Worm (Caenorhabditis elegans) whole organism, young adult: ENCODE data around the gene ZK632.2.

ENCODE experiments used
- ceh-100 ChIP-seq: fragments of 200-800 bp; sonication (Bioruptor generic); IDR thresholded peaks from 2 replicates; pipeline ENCODE4 v1.3.6; 2022; ENCODE audit warnings: missing genetic modification reagents, missing genetic modification characterization, missing compliant biosample characterization
- nfyb-1 ChIP-seq: fragments of 200-800 bp; sonication (Bioruptor generic); IDR thresholded peaks from 2 replicates; pipeline ENCODE4 v1.3.6; 2022; ENCODE audit warnings: missing genetic modification reagents, missing genetic modification characterization, missing compliant biosample characterization
- pha-4 ChIP-seq: fragments of 150-350 bp; sonication (generic microtip); optimal IDR thresholded peaks from 2 replicates; lab custom pipeline; 2014; ENCODE audit warnings: missing biosample characterization, missing genetic modification reagents, missing genetic modification characterization

ce11 chrIII:9850877-9851276 lies 52.0 kb downstream of the ZK632.2 start:
- TF ChIP-seq nfyb-1 (GFP tag; lab: Robert Waterston, UW), result no peak
- TF ChIP-seq pha-4 (tag; lab: Kevin White, UChicago), result no peak
- no peak for TF ChIP-seq ceh-100 (GFP tag; lab: Robert Waterston, UW)
